Fruit fly (Drosophila melanogaster): Measurements from ENCODE around the gene vari.

- TF ChIP-seq gl (tag; optimal IDR thresholded peaks at IDR 0.05) (no peak), CG8301 (tag; optimal IDR thresholded peaks at IDR 0.05) (no peak), CG4496 (GFP tag; IDR thresholded peaks at IDR 0.05) (no peak), CG10348 (GFP tag; IDR thresholded peaks at IDR 0.05) (no peak), CG34367 (tag; optimal IDR thresholded peaks at IDR 0.05) (no peak), Pif1B (GFP tag; optimal IDR thresholded peaks at IDR 0.05) (no peak), CG13204 (GFP tag; optimal IDR thresholded peaks at IDR 0.05) (no peak)
Observed at dm6 chr2L:20757808-20758187, 39.0 kb downstream of the vari start, which contains the start of the genes Rhau and dia.

Data from whole organism, pupa.